Worm (Caenorhabditis elegans): ENCODE data around the gene ubc-23.

Gene ubc-23

DNA sequence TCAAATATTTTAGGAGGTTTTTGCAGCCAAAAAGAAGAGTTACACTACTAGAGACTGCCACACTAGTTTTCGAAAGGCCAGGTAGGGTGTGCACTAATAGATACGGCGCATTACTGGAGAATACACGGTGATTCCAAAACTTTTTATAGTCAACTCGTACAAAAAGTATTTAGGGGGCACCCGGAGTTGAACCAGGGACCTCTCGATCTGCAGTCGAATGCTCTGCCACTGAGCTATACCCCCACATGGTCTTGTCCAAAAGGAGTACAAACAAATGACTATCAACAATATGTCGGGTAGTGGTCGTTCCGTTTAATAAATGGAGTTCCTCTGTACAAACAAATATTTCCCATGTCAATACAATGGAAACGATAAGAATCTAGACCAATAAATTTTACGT lies 26.2 kb upstream of the ubc-23 start (continued):
- TF ChIP-seq B0261.1 (tag; optimal IDR thresholded peaks at IDR 0.05) (peak; percentile 63), ztf-6 (GFP tag; IDR thresholded peaks at IDR 0.05) (no peak), ceh-100 (GFP tag; IDR thresholded peaks at IDR 0.05) (no peak), let-526 (GFP tag; IDR thresholded peaks at IDR 0.05) (no peak), ztf-22 (GFP tag; optimal IDR thresholded peaks at IDR 0.05) (no peak), lin-26 (GFP tag; IDR thresholded peaks at IDR 0.05) (peak; percentile 84), F22D6.2 (tag; optimal IDR thresholded peaks at IDR 0.05) (no peak), die-1 (tag; optimal IDR thresholded peaks at IDR 0.05) (peak; percentile 32), nfya-2 (GFP tag; IDR thresholded peaks at IDR 0.05) (no peak), chd-7 (tag; optimal IDR thresholded peaks at IDR 0.05) (peak; percentile 3), Y53G8AR.9 (GFP tag; conservative IDR thresholded peaks at IDR 0.05) (no peak), pha-4 (tag; optimal IDR thresholded peaks at IDR 0.05) (no peak), hsf-1 (GFP tag; IDR thresholded peaks at IDR 0.05) (0 out of 2 replicates have a peak, but pooled peaks have one; percentile 10), Y79H2A.3 (GFP tag; conservative IDR thresholded peaks at IDR 0.05) (no peak), snpc-4 (GFP tag; optimal IDR thresholded peaks at IDR 0.05) (peak; percentile 27), snpc-4 (tag; optimal IDR thresholded peaks at IDR 0.05) (no peak), let-607 (tag; optimal IDR thresholded peaks at IDR 0.05) (peak in 1 of 2 experiments; percentile 10), T26A5.8 (tag; optimal IDR thresholded peaks at IDR 0.05) (no peak), aptf-3 (GFP tag; IDR thresholded peaks at IDR 0.05) (no peak), madf-10 (tag; optimal IDR thresholded peaks at IDR 0.05) (no peak), ztf-26 (tag; optimal IDR thresholded peaks at IDR 0.05) (no peak), egl-18 (GFP tag; IDR thresholded peaks at IDR 0.05) (no peak), ceh-58 (GFP tag; IDR thresholded peaks at IDR 0.05) (no peak), attf-6 (GFP tag; IDR thresholded peaks at IDR 0.05) (no peak), nhr-27 (tag; optimal IDR thresholded peaks at IDR 0.05) (no peak), ztf-3 (GFP tag; optimal IDR thresholded peaks at IDR 0.05) (no peak), F37B4.10 (GFP tag; IDR thresholded peaks at IDR 0.05) (no peak), madf-8 (GFP tag; conservative IDR thresholded peaks at IDR 0.05) (no peak), athp-1 (tag; optimal IDR thresholded peaks at IDR 0.05) (no peak), F39B2.1 (GFP tag; IDR thresholded peaks at IDR 0.05) (no peak), lin-54 (GFP tag; optimal IDR thresholded peaks at IDR 0.05) (peak; percentile 1), egl-44 (GFP tag; IDR thresholded peaks at IDR 0.05) (peak; percentile 76; the same call in 1 of the 2 replicates), nfyb-1 (GFP tag; IDR thresholded peaks at IDR 0.05) (0 out of 2 replicates have a peak, but pooled peaks have one; percentile 10), nhr-90 (tag; optimal IDR thresholded peaks at IDR 0.05) (peak; percentile 22), B0336.3 (GFP tag; IDR thresholded peaks at IDR 0.05) (no peak), rec-8 (tag; optimal IDR thresholded peaks at IDR 0.05) (no peak), ceh-91 (GFP tag; IDR thresholded peaks at IDR 0.05) (no peak), dpl-1 (GFP tag; optimal IDR thresholded peaks at IDR 0.05) (no peak), F55B11.4 (tag; optimal IDR thresholded peaks at IDR 0.05; ENCODE audit: borderline replicate concordance, insufficient read depth) (no peak), F52B5.7 (tag; optimal IDR thresholded peaks at IDR 0.05) (no peak), fkh-3 (tag; optimal IDR thresholded peaks at IDR 0.05) (no peak), mes-4 (tag; optimal IDR thresholded peaks at IDR 0.05) (no peak)

All from whole organism, young adult.